Worm (Caenorhabditis elegans): ENCODE data around the gene F20C5.11.

Gene F20C5.11

ce11 chrIV:8743654-8744332 is 18.0 kb downstream of the F20C5.11 start, which contains the start of gene F21D5.7 (continued):
- TF ChIP-seq F55B11.4 (tag; optimal IDR thresholded peaks at IDR 0.05; ENCODE audit: borderline replicate concordance, insufficient read depth) (no peak), ekl-4 (GFP tag; IDR thresholded peaks at IDR 0.05) (peak; percentile 68; the same call in 1 of the 2 replicates), him-1 (tag; optimal IDR thresholded peaks at IDR 0.05) (no peak), dpl-1 (GFP tag; optimal IDR thresholded peaks at IDR 0.05) (peak; percentile 13), ceh-100 (GFP tag; IDR thresholded peaks at IDR 0.05) (no peak), let-526 (GFP tag; IDR thresholded peaks at IDR 0.05) (no peak), ceh-40 (GFP tag; IDR thresholded peaks at IDR 0.05) (no peak), nhr-120 (GFP tag; IDR thresholded peaks at IDR 0.05) (no peak), snpc-1.3 (tag; optimal IDR thresholded peaks at IDR 0.05; ENCODE audit: insufficient read depth) (peak; percentile 34), madf-10 (tag; optimal IDR thresholded peaks at IDR 0.05) (peak; percentile 69), akir-1 (GFP tag; optimal IDR thresholded peaks at IDR 0.05) (no peak), rcor-1 (GFP tag; IDR thresholded peaks at IDR 0.05) (peak; percentile 27; the same call in 1 of the 2 replicates), D2030.7 (GFP tag; IDR thresholded peaks at IDR 0.05) (peak; percentile 27; the same call in 1 of the 2 replicates), hlh-26 (GFP tag; conservative IDR thresholded peaks at IDR 0.05) (no peak), Y53G8AR.9 (GFP tag; conservative IDR thresholded peaks at IDR 0.05) (peak; percentile 81), snpc-4 (GFP tag; optimal IDR thresholded peaks at IDR 0.05) (no peak), snpc-4 (tag; optimal IDR thresholded peaks at IDR 0.05) (peak in 3 of 4 experiments; percentile 51 to 63 (median 59)), ceh-91 (GFP tag; IDR thresholded peaks at IDR 0.05) (no peak), efl-1 (GFP tag; optimal IDR thresholded peaks at IDR 0.05) (peak; percentile 37), F37B4.10 (GFP tag; IDR thresholded peaks at IDR 0.05) (no peak), mxl-1 (tag; optimal IDR thresholded peaks at IDR 0.05) (no peak), xnd-1 (tag; optimal IDR thresholded peaks at IDR 0.05) (no peak), mes-4 (tag; optimal IDR thresholded peaks at IDR 0.05) (no peak), somi-1 (GFP tag; optimal IDR thresholded peaks at IDR 0.05) (no peak), tlf-1 (GFP tag; optimal IDR thresholded peaks at IDR 0.05) (peak; percentile 60), F49E8.2 (tag; optimal IDR thresholded peaks at IDR 0.05; ENCODE audit: insufficient read depth) (no peak), snpc-1.1 (tag; optimal IDR thresholded peaks at IDR 0.05; ENCODE audit: insufficient read depth) (no peak), egl-18 (GFP tag; IDR thresholded peaks at IDR 0.05) (no peak), hlh-12 (tag; optimal IDR thresholded peaks at IDR 0.05) (no peak), ceh-58 (GFP tag; IDR thresholded peaks at IDR 0.05) (no peak), cebp-1 (GFP tag; IDR thresholded peaks at IDR 0.05) (peak; percentile 22; the same call in 1 of the 2 replicates), cebp-1 (tag; optimal IDR thresholded peaks at IDR 0.05) (peak; percentile 93), ztf-18 (tag; optimal IDR thresholded peaks at IDR 0.05) (peak; percentile 96), Y67H2A.10 (GFP tag; conservative IDR thresholded peaks at IDR 0.05) (no peak), mel-28 (tag; optimal IDR thresholded peaks at IDR 0.05; ENCODE audit: borderline replicate concordance) (no peak), ztf-25 (GFP tag; IDR thresholded peaks at IDR 0.05) (no peak), lin-35 (GFP tag; optimal IDR thresholded peaks at IDR 0.05) (peak in 1 of 3 experiments; percentile 78), ztf-6 (GFP tag; IDR thresholded peaks at IDR 0.05) (no peak), pbrm-1 (GFP tag; IDR thresholded peaks at IDR 0.05) (0 out of 2 replicates have a peak, but pooled peaks have one; percentile 64), nfya-1 (tag; optimal IDR thresholded peaks at IDR 0.05; ENCODE audit: borderline replicate concordance, insufficient read depth) (no peak), lir-1 (GFP tag; conservative IDR thresholded peaks at IDR 0.05) (no peak), B0035.1 (tag; optimal IDR thresholded peaks at IDR 0.05) (no peak), snpc-3.4 (tag; optimal IDR thresholded peaks at IDR 0.05) (no peak), tbp1 (GFP tag; optimal IDR thresholded peaks at IDR 0.05) (peak; percentile 55), hrde-1 (tag; optimal IDR thresholded peaks at IDR 0.05; ENCODE audit: borderline replicate concordance) (no peak), F57A8.1 (GFP tag; optimal IDR thresholded peaks at IDR 0.05) (no peak), F22D6.2 (tag; optimal IDR thresholded peaks at IDR 0.05) (no peak)
